Fruit fly (Drosophila melanogaster): ENCODE data around the gene CG5665.

The CG5665 gene

DNA sequence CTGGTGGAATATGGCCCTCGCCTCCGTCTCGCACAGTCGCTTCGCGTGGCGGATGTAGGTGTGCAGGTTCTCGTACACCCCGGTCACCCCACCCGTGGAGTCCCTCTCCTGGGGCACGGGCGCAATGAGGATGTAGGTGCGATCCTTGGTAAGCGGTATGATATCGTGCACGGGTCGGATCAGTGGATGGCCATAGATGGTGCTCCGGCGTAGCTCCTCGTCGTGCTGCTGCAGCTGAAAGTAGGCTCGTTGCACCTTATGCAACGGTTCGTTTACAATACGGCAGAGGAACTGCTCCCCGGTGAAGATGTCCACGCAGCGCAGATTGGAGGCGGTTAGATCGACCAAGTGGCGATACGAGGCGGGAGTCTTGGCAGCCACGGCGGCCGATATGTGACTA, 42.2 kb downstream of the CG5665 start:
- no peak for TF ChIP-seq woc (GFP tag; optimal IDR thresholded peaks at IDR 0.05)
- no peak for TF ChIP-seq Abd-B (GFP tag; optimal IDR thresholded peaks at IDR 0.05)
- TF ChIP-seq CG9705 (GFP tag; optimal IDR thresholded peaks at IDR 0.05), result no peak
- no peak for TF ChIP-seq Jra (GFP tag; optimal IDR thresholded peaks at IDR 0.05)
- no peak for TF ChIP-seq ey (GFP tag; optimal IDR thresholded peaks at IDR 0.05)
- no peak for TF ChIP-seq usp (GFP tag; optimal IDR thresholded peaks at IDR 0.05)
- no peak for TF ChIP-seq fru (GFP tag; optimal IDR thresholded peaks at IDR 0.05)
- TF ChIP-seq brk (GFP tag; optimal IDR thresholded peaks at IDR 0.05), result no peak
- no peak for TF ChIP-seq Hr83 (GFP tag; optimal IDR thresholded peaks at IDR 0.05; ENCODE audit: poor library complexity, severe bottlenecking)

DNA sequence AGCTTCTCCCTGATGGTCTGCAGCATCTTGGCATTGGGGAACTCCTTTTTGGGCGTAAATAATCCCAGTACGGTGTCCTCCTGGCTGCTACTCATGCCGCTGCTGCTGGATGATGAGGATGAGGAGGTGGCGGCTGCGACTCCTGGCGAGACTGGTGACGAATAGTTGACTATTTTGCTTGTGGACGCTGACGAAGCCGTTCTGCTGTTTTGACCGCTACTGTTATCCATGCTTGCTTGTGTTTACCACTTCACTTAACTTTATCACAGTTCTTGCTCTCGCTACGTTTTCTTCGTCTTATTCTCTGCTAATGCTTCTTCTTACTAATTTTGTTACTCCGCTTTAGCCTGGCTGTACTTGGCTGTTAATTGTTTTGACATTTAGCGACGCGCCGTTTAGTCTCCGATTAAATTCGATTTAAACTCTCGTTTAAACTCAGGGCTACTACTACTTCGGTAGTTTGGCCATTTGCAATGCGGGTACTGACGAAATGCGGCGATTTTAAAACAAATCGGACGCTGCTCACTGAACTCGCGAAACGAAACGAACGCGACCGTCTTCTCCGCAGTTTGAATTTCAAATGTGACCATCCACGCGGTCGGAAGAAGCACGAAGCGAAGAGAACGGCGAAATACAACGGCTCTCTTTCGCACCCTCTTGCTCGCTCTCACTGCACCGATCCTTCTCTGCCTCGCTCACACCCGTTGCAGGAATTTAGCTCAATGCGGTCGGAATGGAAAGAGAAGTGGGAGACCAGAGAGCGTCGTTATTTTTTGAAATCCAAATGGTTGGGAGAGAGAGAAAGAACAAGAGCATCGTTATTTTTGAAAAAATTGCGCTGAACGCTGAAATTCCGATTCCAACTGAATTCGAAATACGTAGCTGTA, 43.0 kb downstream of the CG5665 start, which contains the start of gene trbl:
trbl (minus strand) TSS at position 584 of the 887 bp plus-strand sequence.
- TF ChIP-seq Hr83 (GFP tag; optimal IDR thresholded peaks at IDR 0.05; ENCODE audit: poor library complexity, severe bottlenecking) (peak; percentile 54), h (GFP tag; optimal IDR thresholded peaks at IDR 0.05) (no peak), sv (GFP tag; optimal IDR thresholded peaks at IDR 0.05) (no peak), Dif (GFP tag; optimal IDR thresholded peaks at IDR 0.05; ENCODE audit: partially characterized antibody) (peak; percentile 97), brk (GFP tag; optimal IDR thresholded peaks at IDR 0.05) (no peak), OdsH (GFP tag; optimal IDR thresholded peaks at IDR 0.05) (no peak), Rel (GFP tag; optimal IDR thresholded peaks at IDR 0.05) (no peak), Rel (tag; optimal IDR thresholded peaks at IDR 0.05) (peak; percentile 16), dl (GFP tag; optimal IDR thresholded peaks at IDR 0.05; ENCODE audit: insufficient read depth in 1 of 2, partially characterized antibody in 2 of 2) (peak; percentile 88 to 95), dmrt93B (GFP tag; optimal IDR thresholded peaks at IDR 0.05) (no peak), Vsx2 (GFP tag; optimal IDR thresholded peaks at IDR 0.05; ENCODE audit: partially characterized antibody) (peak; percentile 87), Hnf4 (GFP tag; optimal IDR thresholded peaks at IDR 0.05) (no peak), HLH106 (tag; optimal IDR thresholded peaks at IDR 0.05) (no peak), Abd-B (GFP tag; optimal IDR thresholded peaks at IDR 0.05) (no peak), foxo (GFP tag; optimal IDR thresholded peaks at IDR 0.05) (no peak), Jra (GFP tag; optimal IDR thresholded peaks at IDR 0.05) (no peak), jim (GFP tag; optimal IDR thresholded peaks at IDR 0.05) (no peak), tai (GFP tag; optimal IDR thresholded peaks at IDR 0.05) (no peak), psq (GFP tag; optimal IDR thresholded peaks at IDR 0.05) (peak; percentile 99), sage (GFP tag; optimal IDR thresholded peaks at IDR 0.05) (no peak), Mio (GFP tag; optimal IDR thresholded peaks at IDR 0.05) (no peak), br (GFP tag; optimal IDR thresholded peaks at IDR 0.05) (no peak), woc (GFP tag; optimal IDR thresholded peaks at IDR 0.05) (no peak), rgr (GFP tag; optimal IDR thresholded peaks at IDR 0.05) (peak; percentile 33), ey (GFP tag; optimal IDR thresholded peaks at IDR 0.05) (no peak), Dfd (GFP tag; optimal IDR thresholded peaks at IDR 0.05) (no peak), N (GFP tag; optimal IDR thresholded peaks at IDR 0.05) (no peak), Myc (optimal IDR thresholded peaks at IDR 0.05) (no peak), CrebA (GFP tag; optimal IDR thresholded peaks at IDR 0.05; ENCODE audit: borderline replicate concordance) (no peak), fru (GFP tag; optimal IDR thresholded peaks at IDR 0.05) (peak; percentile 42), GATAd (GFP tag; optimal IDR thresholded peaks at IDR 0.05) (no peak), pan (optimal IDR thresholded peaks at IDR 0.05) (no peak), Hr78 (GFP tag; optimal IDR thresholded peaks at IDR 0.05) (no peak), CG9705 (GFP tag; optimal IDR thresholded peaks at IDR 0.05) (no peak), usp (GFP tag; optimal IDR thresholded peaks at IDR 0.05) (no peak), Sp1 (GFP tag; optimal IDR thresholded peaks at IDR 0.05) (peak; percentile 44), CG32264 (GFP tag; optimal IDR thresholded peaks at IDR 0.05) (no peak), dsf (GFP tag; optimal IDR thresholded peaks at IDR 0.05; ENCODE audit: borderline replicate concordance) (no peak), lola (GFP tag; optimal IDR thresholded peaks at IDR 0.05) (no peak)
